Worm (Caenorhabditis elegans) whole organism, late embryonic: ENCODE results near the gene scrm-5.

Source experiments
- nhr-232 ChIP-seq: sonication (generic microtip); optimal IDR thresholded peaks from 2 replicates; lab custom pipeline; 2016; ENCODE audit warnings: missing genetic modification characterization, missing compliant biosample characterization
- pha-4 ChIP-seq: fragments of 150-350 bp; optimal IDR thresholded peaks from 2 replicates; lab custom pipeline; 2018; ENCODE audit warnings: missing biosample characterization, missing genetic modification reagents, missing genetic modification characterization
- ttx-3 ChIP-seq: sonication (generic microtip); optimal IDR thresholded peaks from 2 replicates; lab custom pipeline; 2016; ENCODE audit warnings: missing genetic modification reagents, missing genetic modification characterization, missing compliant biosample characterization

- no peak for TF ChIP-seq nhr-232
- TF ChIP-seq ttx-3 = no peak
- no peak for TF ChIP-seq pha-4 (tag; lab: Kevin White, UChicago)
Observed at ce11 chrIV:4210868-4211267, 48.6 kb downstream of the scrm-5 start.
